Worm (Caenorhabditis elegans): ENCODE measurements around the gene Y37E11B.1.

The Y37E11B.1 gene

ce11 chrIV:3548315-3548714, 31.1 kb upstream of the Y37E11B.1 start:
- TF ChIP-seq nhr-237 (tag; optimal IDR thresholded peaks at IDR 0.05) (no peak), mab-9 (GFP tag; IDR thresholded peaks at IDR 0.05) (no peak), elt-2 (tag; optimal IDR thresholded peaks at IDR 0.05) (peak; percentile 64), snu-23 (GFP tag; optimal IDR thresholded peaks at IDR 0.05) (no peak), unc-86 (tag; optimal IDR thresholded peaks at IDR 0.05) (no peak), lin-35 (GFP tag; optimal IDR thresholded peaks at IDR 0.05) (peak in 1 of 2 experiments; percentile 48), ets-5 (GFP tag; IDR thresholded peaks at IDR 0.05) (no peak), aly-2 (tag; optimal IDR thresholded peaks at IDR 0.05) (no peak), mdl-1 (tag; optimal IDR thresholded peaks at IDR 0.05) (no peak), tbx-2 (tag; optimal IDR thresholded peaks at IDR 0.05) (no peak), unc-130 (tag; optimal IDR thresholded peaks at IDR 0.05) (no peak), ceh-63 (GFP tag; optimal IDR thresholded peaks at IDR 0.05) (no peak), aha-1 (tag; optimal IDR thresholded peaks at IDR 0.05) (no peak), nhr-11 (tag; optimal IDR thresholded peaks at IDR 0.05) (no peak), nhr-76 (tag; optimal IDR thresholded peaks at IDR 0.05) (no peak), dpl-1 (GFP tag; optimal IDR thresholded peaks at IDR 0.05) (peak in 1 of 3 experiments; percentile 12), lin-13 (GFP tag; optimal IDR thresholded peaks at IDR 0.05) (no peak), alr-1 (tag; optimal IDR thresholded peaks at IDR 0.05; ENCODE audit: borderline replicate concordance) (no peak), ceh-90 (tag; optimal IDR thresholded peaks at IDR 0.05) (no peak), efl-1 (optimal IDR thresholded peaks at IDR 0.05) (peak in 1 of 2 experiments; percentile 32), efl-1 (GFP tag; optimal IDR thresholded peaks at IDR 0.05 in 1 of 2) (peak in 1 of 2 experiments; percentile 86), snpc-4 (tag; optimal IDR thresholded peaks at IDR 0.05) (no peak), nhr-85 (tag) (no peak), egl-13 (tag; optimal IDR thresholded peaks at IDR 0.05) (no peak), elt-3 (tag; optimal IDR thresholded peaks at IDR 0.05) (no peak), C16A3.4 (tag; optimal IDR thresholded peaks at IDR 0.05) (no peak), zip-4 (GFP tag; optimal IDR thresholded peaks at IDR 0.05) (no peak), nhr-84 (tag; optimal IDR thresholded peaks at IDR 0.05) (no peak), nhr-71 (tag; optimal IDR thresholded peaks at IDR 0.05) (peak; percentile 32), nhr-19 (GFP tag; conservative IDR thresholded peaks at IDR 0.05) (no peak), hlh-4 (tag; optimal IDR thresholded peaks at IDR 0.05) (no peak), isw-1 (GFP tag; IDR thresholded peaks at IDR 0.05) (no peak), ama-1 (optimal IDR thresholded peaks at IDR 0.05) (no peak), lin-39 (tag; optimal IDR thresholded peaks at IDR 0.05) (no peak), nhr-90 (tag; optimal IDR thresholded peaks at IDR 0.05; ENCODE audit: poor library complexity) (peak; percentile 52), ces-1 (GFP tag; optimal IDR thresholded peaks at IDR 0.05) (no peak), sptf-1 (tag; optimal IDR thresholded peaks at IDR 0.05) (no peak), blmp-1 (tag; optimal IDR thresholded peaks at IDR 0.05) (no peak), lir-3 (tag; optimal IDR thresholded peaks at IDR 0.05; ENCODE audit: poor library complexity) (no peak), xbp-1 (tag; optimal IDR thresholded peaks at IDR 0.05) (no peak), fos-1 (tag; optimal IDR thresholded peaks at IDR 0.05) (no peak), lin-15B (tag; optimal IDR thresholded peaks at IDR 0.05) (no peak), unc-98 (GFP tag; IDR thresholded peaks at IDR 0.05) (no peak), swsn-7 (tag; optimal IDR thresholded peaks at IDR 0.05) (no peak), pag-3 (tag; optimal IDR thresholded peaks at IDR 0.05; ENCODE audit: borderline replicate concordance, insufficient read depth) (no peak), ceh-82 (tag; optimal IDR thresholded peaks at IDR 0.05) (no peak), nhr-28 (tag; optimal IDR thresholded peaks at IDR 0.05) (no peak)

Measured in whole organism, L1 larva.